Worm (Caenorhabditis elegans) whole organism, L3 larva: ENCODE measurements around the gene C42D4.3.

Experiments used
- R02D3.7 ChIP-seq: fragments of 150-350 bp; optimal IDR thresholded peaks from 2 replicates; lab custom pipeline; 2014; ENCODE audit warnings: missing biosample characterization, missing genetic modification characterization
- ceh-16 ChIP-seq: sonication (generic microtip); optimal IDR thresholded peaks from 2 replicates; lab custom pipeline; 2017; ENCODE audit warnings: missing biosample characterization, missing genetic modification characterization
- ceh-82 ChIP-seq: fragments of 150-350 bp; optimal IDR thresholded peaks from 2 replicates; lab custom pipeline; 2014; ENCODE audit warnings: missing biosample characterization, missing genetic modification characterization
- elt-3 ChIP-seq, 3 experiments: fragments of 150-350 bp in 1 of 3; sonication (generic microtip) in 2 of 3; optimal IDR thresholded peaks; 2 replicates in 2 of 3; 4 replicates in 1 of 3; lab custom pipeline; 2014 to 2017; ENCODE audit warnings: missing biosample characterization in 3 of 3, missing genetic modification characterization in 3 of 3
- fkh-10 ChIP-seq: sonication (generic microtip); optimal IDR thresholded peaks from 2 replicates; lab custom pipeline; 2017; ENCODE audit warnings: missing biosample characterization, missing genetic modification reagents, missing genetic modification characterization
- lin-15B ChIP-seq: fragments of 150-350 bp; optimal IDR thresholded peaks from 2 replicates; lab custom pipeline; 2014; ENCODE audit warnings: missing biosample characterization, missing genetic modification characterization
- lin-39 ChIP-seq: fragments of 150-350 bp; optimal IDR thresholded peaks from 2 replicates; lab custom pipeline; 2018; ENCODE audit warnings: missing biosample characterization, missing genetic modification reagents, missing genetic modification characterization
- mdl-1 ChIP-seq: fragments of 150-350 bp; optimal IDR thresholded peaks from 2 replicates; lab custom pipeline; 2014; ENCODE audit warnings: missing biosample characterization, missing genetic modification characterization
- pha-4 ChIP-seq: fragments of 150-350 bp; optimal IDR thresholded peaks from 2 replicates; lab custom pipeline; 2014; ENCODE audit warnings: missing biosample characterization, missing genetic modification reagents, missing genetic modification characterization
- unc-62 ChIP-seq: fragments of 150-350 bp; sonication (generic microtip); optimal IDR thresholded peaks from 4 replicates; lab custom pipeline; 2014; ENCODE audit warnings: missing biosample characterization, missing genetic modification reagents, missing genetic modification characterization
- zag-1 ChIP-seq: fragments of 150-350 bp; optimal IDR thresholded peaks from 2 replicates; lab custom pipeline; 2014; ENCODE audit warnings: missing biosample characterization, missing genetic modification characterization
- ztf-11 ChIP-seq: fragments of 150-350 bp; optimal IDR thresholded peaks from 2 replicates; lab custom pipeline; 2014; ENCODE audit warnings: missing biosample characterization, missing genetic modification characterization
- ztf-4 ChIP-seq: fragments of 150-350 bp; optimal IDR thresholded peaks from 2 replicates; lab custom pipeline; 2014; ENCODE audit warnings: missing biosample characterization, missing genetic modification characterization

DNA sequence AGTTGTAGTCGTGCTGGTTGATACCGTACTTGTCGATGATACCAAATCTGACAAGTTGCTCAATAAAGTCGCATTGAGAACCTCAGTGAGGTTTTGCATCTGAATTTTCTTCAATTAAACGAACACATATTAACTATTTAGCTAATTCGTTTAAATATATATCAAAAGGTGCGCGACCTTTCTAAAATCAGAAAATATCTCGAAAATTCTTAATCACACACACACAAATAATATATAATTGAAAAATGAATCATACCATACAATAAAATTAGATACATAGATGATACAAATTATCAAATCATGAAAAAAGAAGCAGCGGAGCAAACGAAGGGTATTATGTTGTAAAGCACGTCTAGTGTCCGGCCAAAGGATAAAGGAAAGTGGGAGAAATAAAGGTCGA is 49.2 kb downstream of the C42D4.3 start, which contains the start of gene D2024.5:
- no peak for TF ChIP-seq pha-4
- no peak for TF ChIP-seq lin-15B
- no peak for TF ChIP-seq elt-3 (tag; optimal IDR thresholded peaks at IDR 0.05; lab: Kevin White, UChicago)
- TF ChIP-seq ceh-16 (tag; lab: Kevin White, UChicago), result no peak
- no peak for TF ChIP-seq R02D3.7 (tag; lab: Kevin White, UChicago)
- TF ChIP-seq mdl-1, result no peak
- TF ChIP-seq ztf-11 (tag; lab: Kevin White, UChicago), result no peak
- no peak for TF ChIP-seq zag-1
- TF ChIP-seq fkh-10 (GFP tag; lab: Kevin White, UChicago), result no peak
- TF ChIP-seq ceh-82 (tag; lab: Kevin White, UChicago), result no peak
- no peak for TF ChIP-seq lin-39 (tag; lab: Kevin White, UChicago)
- no peak for TF ChIP-seq unc-62 (GFP tag; lab: Kevin White, UChicago)
- no peak for TF ChIP-seq ztf-4 (tag; lab: Kevin White, UChicago)
